Fruit fly (Drosophila melanogaster) whole organism, embryonic: ENCODE measurements around the gene wam.

Experiments
- Asciz ChIP-seq: fragments of 200-800 bp; sonication (Bioruptor generic); optimal IDR thresholded peaks from 2 replicates; lab custom pipeline; 2017; ENCODE audit warnings: missing biosample characterization, mild to moderate bottlenecking, missing genetic modification characterization, missing genetic modification reagents
- Blimp-1 ChIP-seq: fragments of 200-800 bp; sonication (Bioruptor generic); optimal IDR thresholded peaks from 3 replicates; lab custom pipeline; 2018; ENCODE audit warnings: missing biosample characterization, missing genetic modification characterization, mild to moderate bottlenecking, moderate library complexity, missing genetic modification reagents
- CG10543 ChIP-seq: fragments of 200-800 bp; sonication (Bioruptor generic); optimal IDR thresholded peaks from 3 replicates; lab custom pipeline; 2017; ENCODE audit warnings: missing biosample characterization, mild to moderate bottlenecking, missing genetic modification characterization, moderate library complexity
- CG10654 ChIP-seq: fragments of 200-800 bp; sonication (Bioruptor generic); optimal IDR thresholded peaks from 2 replicates; lab custom pipeline; 2016; ENCODE audit warnings: missing biosample characterization, missing genetic modification characterization
- CG11696 ChIP-seq: fragments of 200-800 bp; sonication (Bioruptor generic); IDR thresholded peaks from 2 replicates; pipeline ENCODE4 v1.3.6; 2022; ENCODE audit warnings: missing biosample characterization, missing genetic modification characterization
- CG12104 ChIP-seq: fragments of 200-800 bp; sonication (Bioruptor generic); optimal IDR thresholded peaks from 3 replicates; lab custom pipeline; 2016; ENCODE audit warnings: missing biosample characterization, missing genetic modification characterization
- CG12155 ChIP-seq: fragments of 200-800 bp; sonication (Bioruptor generic); optimal IDR thresholded peaks from 3 replicates; lab custom pipeline; 2016; ENCODE audit warnings: missing biosample characterization, missing genetic modification characterization
- CG12299 ChIP-seq: fragments of 200-800 bp; sonication (Bioruptor generic); optimal IDR thresholded peaks from 2 replicates; lab custom pipeline; 2018; ENCODE audit warnings: missing biosample characterization, mild to moderate bottlenecking, missing genetic modification characterization
- CG1529 ChIP-seq: fragments of 200-800 bp; sonication (Bioruptor generic); optimal IDR thresholded peaks from 3 replicates; lab custom pipeline; 2018; ENCODE audit warnings: missing biosample characterization, missing genetic modification characterization
- CG15479 ChIP-seq: fragments of 200-800 bp; sonication (Bioruptor generic); optimal IDR thresholded peaks from 3 replicates; lab custom pipeline; 2019; ENCODE audit warnings: missing biosample characterization, mild to moderate bottlenecking, missing genetic modification characterization, moderate library complexity
- CG18262 ChIP-seq: fragments of 200-800 bp; optimal IDR thresholded peaks from 3 replicates; lab custom pipeline; 2019; ENCODE audit warnings: missing biosample characterization, mild to moderate bottlenecking, missing genetic modification characterization, moderate library complexity
- CG30403 ChIP-seq: fragments of 200-800 bp; sonication (Bioruptor generic); optimal IDR thresholded peaks from 3 replicates; lab custom pipeline; 2016; ENCODE audit warnings: missing biosample characterization, missing genetic modification characterization
- CG4404 ChIP-seq: fragments of 200-800 bp; sonication (Bioruptor generic); IDR thresholded peaks from 2 replicates; pipeline ENCODE4 v1.3.6; 2022; ENCODE audit warnings: missing biosample characterization, missing genetic modification characterization
- CG4820 ChIP-seq: fragments of 200-800 bp; sonication (Bioruptor generic); optimal IDR thresholded peaks from 3 replicates; lab custom pipeline; 2016; ENCODE audit warnings: missing biosample characterization, missing genetic modification characterization
- CG5180 ChIP-seq: fragments of 200-800 bp; sonication (Bioruptor generic); optimal IDR thresholded peaks from 3 replicates; lab custom pipeline; 2017; ENCODE audit warnings: missing biosample characterization, missing genetic modification characterization, mild to moderate bottlenecking, moderate library complexity, missing genetic modification reagents
- CG5245 ChIP-seq: fragments of 200-800 bp; sonication (Bioruptor generic); optimal IDR thresholded peaks from 3 replicates; lab custom pipeline; 2016; ENCODE audit warnings: missing biosample characterization, missing genetic modification characterization
- CG5953 ChIP-seq: fragments of 200-800 bp; sonication (Bioruptor generic); IDR thresholded peaks from 2 replicates; pipeline ENCODE4 v1.3.6; 2022; ENCODE audit warnings: missing biosample characterization, missing genetic modification characterization
- CG6254 ChIP-seq: fragments of 200-800 bp; sonication (Bioruptor generic); optimal IDR thresholded peaks from 3 replicates; lab custom pipeline; 2017; ENCODE audit warnings: mild to moderate bottlenecking, missing biosample characterization, missing genetic modification reagents, missing genetic modification characterization
- CG6689 ChIP-seq: fragments of 200-800 bp; sonication (Bioruptor generic); IDR thresholded peaks from 2 replicates; pipeline ENCODE4 v1.3.6; 2022; ENCODE audit warnings: missing biosample characterization, missing genetic modification characterization
- CG7271 ChIP-seq: fragments of 200-800 bp; sonication (Bioruptor generic); optimal IDR thresholded peaks from 2 replicates; lab custom pipeline; 2018; ENCODE audit warnings: missing biosample characterization, mild to moderate bottlenecking, missing genetic modification characterization, moderate library complexity
- CG8281 ChIP-seq: fragments of 200-800 bp; sonication (Bioruptor generic); optimal IDR thresholded peaks from 2 replicates; lab custom pipeline; 2018; ENCODE audit warnings: missing biosample characterization, mild to moderate bottlenecking, missing genetic modification characterization, moderate library complexity
- CG9215 ChIP-seq: fragments of 200-800 bp; sonication (Bioruptor generic); IDR thresholded peaks from 2 replicates; pipeline ENCODE4 v1.3.6; 2022; ENCODE audit warnings: missing biosample characterization, missing genetic modification characterization
- CG9437 ChIP-seq: fragments of 200-800 bp; sonication (Bioruptor generic); optimal IDR thresholded peaks from 2 replicates; lab custom pipeline; 2018; ENCODE audit warnings: missing biosample characterization, mild to moderate bottlenecking, missing genetic modification characterization
- Dip3 ChIP-seq: fragments of 200-800 bp; sonication (Bioruptor generic); optimal IDR thresholded peaks from 3 replicates; lab custom pipeline; 2016; ENCODE audit warnings: missing biosample characterization, missing genetic modification characterization
- Dll ChIP-seq: fragments of 200-800 bp; sonication (Bioruptor generic); IDR thresholded peaks from 4 replicates; pipeline ENCODE4 v1.3.6; 2022; ENCODE audit warnings: missing biosample characterization, missing genetic modification characterization; ENCODE audit not compliant: partially characterized antibody
- HLHmδ ChIP-seq: fragments of 200-800 bp; sonication (Bioruptor generic); optimal IDR thresholded peaks from 2 replicates; lab custom pipeline; 2018; ENCODE audit warnings: missing biosample characterization, mild to moderate bottlenecking, missing genetic modification characterization, moderate library complexity
- Hey ChIP-seq: fragments of 200-800 bp; sonication (Bioruptor generic); optimal IDR thresholded peaks from 3 replicates; lab custom pipeline; 2018; ENCODE audit warnings: missing biosample characterization, mild to moderate bottlenecking, missing genetic modification characterization
- Hsf ChIP-seq: fragments of 200-800 bp; sonication (Bioruptor generic); optimal IDR thresholded peaks from 3 replicates; lab custom pipeline; 2016; ENCODE audit warnings: missing biosample characterization, missing genetic modification characterization
- Lpt ChIP-seq: fragments of >200 bp; optimal IDR thresholded peaks from 2 replicates; lab custom pipeline; 2018; ENCODE audit warnings: missing biosample characterization, missing genetic modification characterization
- Mad ChIP-seq: fragments of 200-800 bp; sonication (Bioruptor generic); optimal IDR thresholded peaks from 2 replicates; lab custom pipeline; 2016; ENCODE audit warnings: missing biosample characterization, missing genetic modification characterization
- Meics ChIP-seq: fragments of 200-800 bp; sonication (Bioruptor generic); optimal IDR thresholded peaks from 2 replicates; lab custom pipeline; 2017; ENCODE audit warnings: missing biosample characterization, mild to moderate bottlenecking, missing genetic modification characterization
- Side ChIP-seq: fragments of 200-800 bp; sonication (Bioruptor generic); optimal IDR thresholded peaks from 2 replicates; lab custom pipeline; 2016; ENCODE audit warnings: missing biosample characterization, missing genetic modification characterization
- Sry-β ChIP-seq: fragments of 200-800 bp; sonication (Bioruptor generic); optimal IDR thresholded peaks from 2 replicates; lab custom pipeline; 2018; ENCODE audit warnings: missing biosample characterization, mild to moderate bottlenecking, missing genetic modification characterization, moderate library complexity
- TFAM ChIP-seq: fragments of 200-800 bp; sonication (Bioruptor generic); optimal IDR thresholded peaks from 2 replicates; lab custom pipeline; 2017; ENCODE audit warnings: missing biosample characterization, missing genetic modification characterization, inconsistent platforms
- Taf1 ChIP-seq: fragments of 200-800 bp; sonication (Bioruptor generic); IDR thresholded peaks from 2 replicates; pipeline ENCODE4 v1.3.6; 2022; ENCODE audit warnings: missing biosample characterization, missing genetic modification characterization
- aop ChIP-seq: fragments of 200-800 bp; sonication (Bioruptor generic); IDR thresholded peaks from 2 replicates; pipeline ENCODE4 v1.3.6; 2022; ENCODE audit warnings: missing biosample characterization, missing genetic modification characterization
- cato ChIP-seq: fragments of 200-800 bp; sonication (Bioruptor generic); optimal IDR thresholded peaks from 2 replicates; lab custom pipeline; 2016; ENCODE audit warnings: missing biosample characterization, missing genetic modification characterization, borderline replicate concordance
- dmrt11E ChIP-seq: fragments of 200-800 bp; sonication (Bioruptor generic); optimal IDR thresholded peaks from 3 replicates; lab custom pipeline; 2018; ENCODE audit warnings: missing biosample characterization, mild to moderate bottlenecking, missing genetic modification characterization, moderate library complexity
- esg ChIP-seq: fragments of 200-800 bp; sonication (Bioruptor generic); conservative IDR thresholded peaks from 2 replicates; pipeline ENCODE4 v1.3.6; 2022; ENCODE audit warnings: missing biosample characterization, missing genetic modification characterization
- exex ChIP-seq: fragments of 200-800 bp; sonication (Bioruptor generic); optimal IDR thresholded peaks from 4 replicates; lab custom pipeline; 2018; ENCODE audit warnings: missing biosample characterization, mild to moderate bottlenecking, missing genetic modification characterization, moderate library complexity
- nerfin-1 ChIP-seq: fragments of 200-800 bp; sonication (Bioruptor generic); optimal IDR thresholded peaks from 3 replicates; lab custom pipeline; 2019; ENCODE audit warnings: missing biosample characterization, mild to moderate bottlenecking, missing genetic modification characterization, moderate library complexity
- oc ChIP-seq: fragments of 200-800 bp; sonication (Bioruptor generic); optimal IDR thresholded peaks from 2 replicates; lab custom pipeline; 2018; ENCODE audit warnings: missing biosample characterization, mild to moderate bottlenecking, missing genetic modification characterization, moderate library complexity
- pb ChIP-seq: fragments of 200-800 bp; sonication (Bioruptor generic); optimal IDR thresholded peaks from 3 replicates; lab custom pipeline; 2016; ENCODE audit warnings: missing biosample characterization, missing genetic modification characterization
- pita ChIP-seq: fragments of 200-800 bp; sonication (Bioruptor generic); optimal IDR thresholded peaks from 2 replicates; lab custom pipeline; 2017; ENCODE audit warnings: missing biosample characterization, mild to moderate bottlenecking, missing genetic modification characterization
- ro ChIP-seq: fragments of 200-800 bp; sonication (Bioruptor generic); IDR thresholded peaks from 2 replicates; pipeline ENCODE4 v1.3.6; 2022; ENCODE audit warnings: missing biosample characterization, missing genetic modification characterization
- seq ChIP-seq: fragments of 200-800 bp; sonication (Bioruptor generic); IDR thresholded peaks from 2 replicates; pipeline ENCODE4 v1.3.6; 2022; ENCODE audit warnings: missing biosample characterization, missing genetic modification characterization
- slp2 ChIP-seq: fragments of 200-800 bp; sonication (Bioruptor generic); optimal IDR thresholded peaks from 2 replicates; lab custom pipeline; 2016; ENCODE audit warnings: missing biosample characterization, missing genetic modification characterization
- sob ChIP-seq: fragments of 200-800 bp; sonication (Bioruptor generic); IDR thresholded peaks from 2 replicates; pipeline ENCODE4 v1.3.6; 2022; ENCODE audit warnings: missing biosample characterization, missing genetic modification characterization
- sr ChIP-seq: fragments of 200-800 bp; sonication (Bioruptor generic); IDR thresholded peaks from 3 replicates; pipeline ENCODE4 v1.3.6; 2022; ENCODE audit warnings: missing biosample characterization, missing genetic modification characterization
- zen2 ChIP-seq: fragments of 200-800 bp; sonication (Bioruptor generic); IDR thresholded peaks from 3 replicates; pipeline ENCODE4 v1.3.6; 2022; ENCODE audit warnings: missing biosample characterization, missing genetic modification characterization; ENCODE audit not compliant: partially characterized antibody

Gene wam

dm6 chr3R:23333334-23334035, 45.6 kb upstream of the wam start (continued):
- peak; percentile 15 for TF ChIP-seq CG5245 (GFP tag; lab: Kevin White, UChicago)
- no peak for TF ChIP-seq CG12155 (GFP tag; lab: Kevin White, UChicago)
- TF ChIP-seq CG7271 = no peak
- 0 out of 3 replicates have a peak, but pooled peaks have one; percentile 48 for TF ChIP-seq sr (GFP tag; lab: Robert Waterston, UW)
- TF ChIP-seq CG15479 (GFP tag; lab: Kevin White, UChicago) = no peak
- TF ChIP-seq CG10654 (GFP tag; lab: Kevin White, UChicago) = peak; percentile 22
- peak; percentile 82 for TF ChIP-seq CG18262 (tag; lab: Kevin White, UChicago)
- peak; percentile 17 for TF ChIP-seq Side
- no peak for TF ChIP-seq pita (GFP tag; lab: Kevin White, UChicago)
- peak; percentile 38 for TF ChIP-seq Hsf
- TF ChIP-seq CG4820 (GFP tag; lab: Kevin White, UChicago) = peak; percentile 39
- TF ChIP-seq CG8281 = no peak
- peak; percentile 67 for TF ChIP-seq CG6254
- no peak for TF ChIP-seq exex
- TF ChIP-seq slp2 (GFP tag; lab: Kevin White, UChicago) = peak; percentile 48
- TF ChIP-seq CG11696 (GFP tag; lab: Robert Waterston, UW) = no peak
- TF ChIP-seq ro (GFP tag; lab: Robert Waterston, UW) = no peak
- peak; percentile 27 for TF ChIP-seq esg (GFP tag; lab: Robert Waterston, UW)
- TF ChIP-seq Hey (tag; lab: Kevin White, UChicago) = no peak
- TF ChIP-seq CG9215 (GFP tag; lab: Robert Waterston, UW) = no peak
- TF ChIP-seq oc (tag; lab: Kevin White, UChicago) = peak; percentile 31
- peak; percentile 34 for TF ChIP-seq CG5180 (GFP tag; lab: Kevin White, UChicago)
- peak; percentile 4 for TF ChIP-seq Mad
- TF ChIP-seq Meics (GFP tag; lab: Kevin White, UChicago) = peak; percentile 34
- TF ChIP-seq HLHmδ (GFP tag; lab: Kevin White, UChicago) = no peak
- no peak for TF ChIP-seq cato (GFP tag; lab: Kevin White, UChicago)
- peak; percentile 39 for TF ChIP-seq CG9437 (GFP tag; lab: Kevin White, UChicago)
- no peak for TF ChIP-seq zen2 (GFP tag; lab: Robert Waterston, UW)
- no peak for TF ChIP-seq seq (GFP tag; lab: Robert Waterston, UW)
- no peak for TF ChIP-seq TFAM (GFP tag; lab: Kevin White, UChicago)
- no peak for TF ChIP-seq Dll (GFP tag; lab: Robert Waterston, UW)
- TF ChIP-seq aop (GFP tag; lab: Robert Waterston, UW) = no peak
- no peak for TF ChIP-seq CG6689 (GFP tag; lab: Robert Waterston, UW)
- TF ChIP-seq CG30403 (GFP tag; lab: Kevin White, UChicago) = peak; percentile 48
- TF ChIP-seq pb (GFP tag; lab: Kevin White, UChicago) = no peak
- TF ChIP-seq CG4404 (GFP tag; lab: Robert Waterston, UW) = no peak
- TF ChIP-seq Lpt (GFP tag; lab: Kevin White, UChicago) = no peak
- peak; percentile 15 for TF ChIP-seq Asciz (GFP tag; lab: Kevin White, UChicago)
- peak; percentile 57 for TF ChIP-seq CG1529 (GFP tag; lab: Kevin White, UChicago)
- TF ChIP-seq Dip3 = no peak
- TF ChIP-seq CG12104 (GFP tag; lab: Kevin White, UChicago) = no peak
- no peak for TF ChIP-seq CG12299 (tag; lab: Kevin White, UChicago)
- peak; percentile 38 for TF ChIP-seq nerfin-1 (tag; lab: Kevin White, UChicago)
- no peak for TF ChIP-seq Taf1 (GFP tag; lab: Robert Waterston, UW)
- no peak for TF ChIP-seq CG10543
- no peak for TF ChIP-seq sob (GFP tag; lab: Robert Waterston, UW)
- TF ChIP-seq Blimp-1 (GFP tag; lab: Kevin White, UChicago) = peak; percentile 56
- TF ChIP-seq Sry-β = no peak
- peak; percentile 67 for TF ChIP-seq dmrt11E (tag; lab: Kevin White, UChicago)
- TF ChIP-seq CG5953 (GFP tag; lab: Robert Waterston, UW) = no peak
